Fruit fly (Drosophila melanogaster) S2 (cell line): ENCODE measurements around the gene tHMG2.

ENCODE experiments used
- CG8478 ChIP-seq: fragments of >200 bp; optimal IDR thresholded peaks from 2 replicates; lab custom pipeline; 2018
- CTCF ChIP-seq, 2 experiments: fragments of >200 bp; optimal IDR thresholded peaks; 2 replicates each; lab custom pipeline; 2018

DNA sequence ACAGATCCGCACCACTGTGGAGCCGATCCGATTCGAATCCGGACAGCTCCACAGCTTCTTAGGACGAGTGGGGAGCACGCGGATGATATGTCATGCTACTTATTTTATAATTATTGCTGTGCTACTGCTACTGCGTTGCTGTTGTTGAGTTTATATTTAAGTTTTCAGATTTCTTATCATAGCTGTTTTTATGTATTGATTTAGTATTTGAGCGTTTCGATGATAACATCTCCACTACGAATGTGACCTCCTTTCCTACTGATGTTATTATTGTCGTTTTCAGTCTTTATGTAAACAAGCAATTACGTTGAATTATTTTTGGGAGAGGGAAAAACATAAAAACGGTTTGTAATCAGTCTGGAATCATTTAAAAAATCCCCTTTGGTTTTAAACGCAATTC lies 36.7 kb upstream of the tHMG2 start:
- TF ChIP-seq CG8478 = no peak
- TF ChIP-seq CTCF (optimal IDR thresholded peaks at IDR 0.05; lab: Kevin White, UChicago) = no peak
